Worm (Caenorhabditis elegans) whole organism, midembryonic: ENCODE results near the gene pas-7.

Experiments
- T22C8.4 ChIP-seq: fragments of 200-800 bp; sonication (Bioruptor generic); IDR thresholded peaks from 2 replicates; pipeline ENCODE4 v1.3.6; 2022; ENCODE audit warnings: missing genetic modification characterization, missing compliant biosample characterization
- cog-1 ChIP-seq: sonication (generic microtip); optimal IDR thresholded peaks from 2 replicates; lab custom pipeline; 2016; ENCODE audit warnings: missing genetic modification characterization, missing compliant biosample characterization
- med-1 ChIP-seq: sonication (generic microtip); optimal IDR thresholded peaks from 2 replicates; lab custom pipeline; 2017; ENCODE audit warnings: missing genetic modification characterization, mild to moderate bottlenecking, missing compliant biosample characterization, antibody characterized with exemption, missing genetic modification reagents; ENCODE audit not compliant: insufficient read depth
- tab-1 ChIP-seq: fragments of 200-800 bp; sonication (Bioruptor generic); IDR thresholded peaks from 2 replicates; pipeline ENCODE4 v1.3.6; 2022; ENCODE audit warnings: missing genetic modification characterization, missing compliant biosample characterization

ce11 chrII:10094190-10094923 is 5.3 kb downstream of the pas-7 start, which contains the start of gene lact-2:
- TF ChIP-seq T22C8.4 (GFP tag; lab: Robert Waterston, UW) (no peak), tab-1 (GFP tag; lab: Robert Waterston, UW) (no peak), med-1 (GFP tag; lab: Kevin White, UChicago) (no peak), cog-1 (tag; lab: Kevin White, UChicago) (no peak)
